Worm (Caenorhabditis elegans) whole organism, L4/young adult: ENCODE results near the gene C48B4.7.

Experiments used
- W03F9.2 ChIP-seq: fragments of 150-350 bp; optimal IDR thresholded peaks from 2 replicates; lab custom pipeline; 2014; ENCODE audit warnings: missing biosample characterization, missing genetic modification characterization
- dao-5 ChIP-seq: sonication (generic microtip); optimal IDR thresholded peaks from 2 replicates; lab custom pipeline; 2016; ENCODE audit warnings: missing genotype, missing genetic modification characterization, moderate library complexity, missing compliant biosample characterization
- him-1 ChIP-seq: sonication (generic microtip); optimal IDR thresholded peaks from 2 replicates; lab custom pipeline; 2016; ENCODE audit warnings: missing genotype, missing genetic modification reagents, missing genetic modification characterization, missing compliant biosample characterization

The C48B4.7 gene

ce11 chrIII:9559381-9559881 is at the start of gene C48B4.7:
Gene C48B4.7 (minus strand): TSS chrIII:9559431.
- TF ChIP-seq him-1 (tag; lab: Kevin White, UChicago) (no peak), dao-5 (no peak), W03F9.2 (tag; lab: Kevin White, UChicago) (peak; percentile 15)

DNA sequence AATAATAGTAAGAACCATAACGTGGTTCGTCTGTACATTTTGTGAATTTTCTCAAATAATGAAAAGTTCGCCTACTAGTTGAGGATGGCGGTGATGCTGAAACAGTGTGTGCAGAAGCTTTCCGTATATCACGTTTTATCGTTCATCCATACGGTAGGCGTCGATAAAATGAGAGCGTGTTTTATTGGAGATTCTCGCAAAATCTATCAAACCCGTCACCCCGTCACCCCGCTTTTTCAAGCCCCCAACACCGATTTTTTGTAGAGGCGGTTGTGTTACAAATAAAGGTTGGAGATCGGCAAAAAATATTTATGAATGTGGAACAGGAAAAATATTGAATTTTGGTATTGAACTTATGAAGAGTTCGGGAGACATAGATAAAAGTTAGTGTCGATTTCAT is 49.4 kb upstream of the C48B4.7 start, which contains the start of gene clec-161:
Gene clec-161, minus strand, starts transcription at position 101 of the 400 bp plus-strand sequence.
- TF ChIP-seq W03F9.2 (tag; lab: Kevin White, UChicago): no peak

ce11 chrIII:9600645-9601044 is 41.4 kb upstream of the C48B4.7 start, which contains the start of gene F58A4.2:
Gene F58A4.2 (minus strand): TSS chrIII:9600745.
- TF ChIP-seq W03F9.2 (tag; lab: Kevin White, UChicago): no peak
- TF ChIP-seq dao-5: no peak
- no peak for TF ChIP-seq him-1 (tag; lab: Kevin White, UChicago)

ce11 chrIII:9598168-9598567 is 38.9 kb upstream of the C48B4.7 start, which contains the start of gene F58A4.1:
Gene F58A4.1 (plus strand): TSS chrIII:9598468.
- TF ChIP-seq him-1 (tag; lab: Kevin White, UChicago): no peak

ce11 chrIII:9597044-9597443 is 37.8 kb upstream of the C48B4.7 start, which contains the start of gene C48B4.12:
Gene C48B4.12 (plus strand): TSS chrIII:9597344.
- TF ChIP-seq W03F9.2 (tag; lab: Kevin White, UChicago): no peak
- TF ChIP-seq dao-5: no peak
- no peak for TF ChIP-seq him-1 (tag; lab: Kevin White, UChicago)

- TF ChIP-seq him-1 (tag; lab: Kevin White, UChicago): no peak
- TF ChIP-seq W03F9.2 (tag; lab: Kevin White, UChicago): no peak
- no peak for TF ChIP-seq dao-5
Measured at ce11 chrIII:9595563-9595962, 36.3 kb upstream of the C48B4.7 start, which contains the start of gene rom-2. Gene rom-2 (minus strand): TSS chrIII:9595663.

DNA sequence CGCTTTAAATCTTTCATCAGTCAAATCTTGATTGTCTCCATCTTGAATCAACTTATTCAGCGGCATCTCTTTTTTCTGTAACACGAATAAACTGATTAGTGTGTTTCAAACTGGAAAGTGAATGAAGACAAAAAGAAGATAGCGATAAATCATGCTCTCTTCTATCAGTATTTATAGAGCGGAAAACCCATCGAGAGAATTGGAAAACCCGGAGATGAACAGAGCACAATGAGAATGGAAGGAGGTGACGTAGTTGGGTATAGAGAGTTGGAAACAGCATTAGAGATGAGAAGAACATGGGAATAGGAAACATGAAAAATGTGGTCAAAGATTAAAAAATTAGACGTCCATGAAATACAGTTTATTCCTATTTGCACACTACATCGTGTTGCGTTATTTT is 32.9 kb upstream of the C48B4.7 start, which contains the start of gene acox-1.5:
Gene acox-1.5, minus strand, starts transcription at position 75 of the 400 bp plus-strand sequence.
- TF ChIP-seq dao-5: no peak
- TF ChIP-seq W03F9.2 (tag; lab: Kevin White, UChicago): no peak
- TF ChIP-seq him-1 (tag; lab: Kevin White, UChicago): no peak

DNA sequence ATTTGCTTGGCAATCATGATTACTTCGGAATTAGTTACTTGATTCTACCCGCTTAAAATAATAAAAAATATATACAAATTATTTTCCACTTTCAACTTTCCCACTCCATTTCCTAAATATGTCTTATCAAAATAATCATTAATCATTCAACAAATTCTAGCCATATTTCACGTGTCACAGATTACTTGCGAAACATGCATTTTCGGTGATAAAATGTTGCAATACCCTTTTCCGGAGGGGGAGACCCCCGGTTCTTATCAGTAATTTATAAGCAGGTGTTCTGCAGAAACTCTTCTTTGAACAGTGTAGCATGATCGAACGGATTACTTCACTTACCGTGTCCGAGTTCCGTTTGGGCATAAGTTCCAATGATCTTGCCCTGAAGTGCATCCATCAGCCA is 31.0 kb upstream of the C48B4.7 start:
- no peak for TF ChIP-seq W03F9.2 (tag; lab: Kevin White, UChicago)
- TF ChIP-seq him-1 (tag; lab: Kevin White, UChicago): no peak
- no peak for TF ChIP-seq dao-5

DNA sequence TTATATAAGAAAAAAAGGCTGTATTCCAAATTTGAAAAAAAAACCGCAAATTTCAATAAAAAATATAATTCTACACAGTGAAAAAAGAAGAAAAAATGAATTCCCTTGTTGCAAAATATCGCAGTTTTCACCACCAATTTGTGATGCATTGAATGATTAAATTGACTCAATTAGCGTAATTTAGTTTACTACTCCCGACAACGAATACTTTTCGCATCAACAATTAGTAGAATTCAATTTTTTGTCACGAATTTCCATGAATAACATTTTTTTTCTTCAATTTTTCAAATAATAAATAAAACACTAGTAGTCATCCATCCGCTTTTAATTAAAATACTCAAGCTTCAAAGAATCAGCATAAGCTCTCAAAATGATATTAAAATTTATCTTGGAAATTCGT is 26.1 kb upstream of the C48B4.7 start:
- TF ChIP-seq dao-5 (no peak), him-1 (tag; lab: Kevin White, UChicago) (no peak), W03F9.2 (tag; lab: Kevin White, UChicago) (no peak)

DNA sequence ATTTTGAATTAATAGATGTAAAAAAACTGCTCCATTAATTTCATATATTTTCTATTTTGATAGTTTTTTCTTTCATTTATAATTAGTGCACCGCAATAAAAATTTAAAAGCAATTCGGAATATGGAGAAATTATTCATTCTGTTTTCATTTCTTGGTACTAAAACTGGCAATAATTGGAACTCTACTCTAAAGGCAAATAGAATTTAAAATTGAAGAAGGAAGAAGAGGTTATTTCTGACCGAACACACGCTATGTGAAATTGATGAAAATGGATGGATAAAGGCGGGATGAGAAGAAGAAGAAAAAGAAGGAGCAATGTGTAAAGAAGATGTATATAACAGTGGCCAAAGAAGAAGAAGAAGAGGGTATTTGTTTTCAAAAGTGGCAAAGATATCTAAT is 24.0 kb upstream of the C48B4.7 start:
- TF ChIP-seq dao-5: no peak
- no peak for TF ChIP-seq him-1 (tag; lab: Kevin White, UChicago)
- no peak for TF ChIP-seq W03F9.2 (tag; lab: Kevin White, UChicago)

DNA sequence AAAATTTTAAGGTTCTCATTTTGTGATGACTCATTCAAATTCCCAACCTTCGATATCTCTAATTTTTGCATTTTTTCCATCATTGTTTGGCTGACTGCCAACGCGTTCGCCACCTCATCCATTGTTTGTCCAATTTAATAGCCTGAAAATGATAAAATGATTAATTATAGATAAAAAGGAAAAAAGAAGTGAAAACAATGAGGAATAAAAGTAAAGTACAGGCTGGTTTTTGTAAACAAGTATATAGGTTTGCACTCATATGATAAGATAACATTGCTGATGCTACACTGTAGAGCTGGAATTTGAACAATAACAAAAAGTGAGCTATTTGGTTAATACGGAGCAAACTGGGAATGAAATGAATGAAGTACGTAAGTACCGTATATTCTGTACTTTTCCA is 23.0 kb upstream of the C48B4.7 start, which contains the start of gene C48B4.3:
Gene C48B4.3, minus strand, starts transcription at position 149 of the 400 bp plus-strand sequence.
- TF ChIP-seq dao-5 (no peak), W03F9.2 (tag; lab: Kevin White, UChicago) (no peak), him-1 (tag; lab: Kevin White, UChicago) (no peak)

DNA sequence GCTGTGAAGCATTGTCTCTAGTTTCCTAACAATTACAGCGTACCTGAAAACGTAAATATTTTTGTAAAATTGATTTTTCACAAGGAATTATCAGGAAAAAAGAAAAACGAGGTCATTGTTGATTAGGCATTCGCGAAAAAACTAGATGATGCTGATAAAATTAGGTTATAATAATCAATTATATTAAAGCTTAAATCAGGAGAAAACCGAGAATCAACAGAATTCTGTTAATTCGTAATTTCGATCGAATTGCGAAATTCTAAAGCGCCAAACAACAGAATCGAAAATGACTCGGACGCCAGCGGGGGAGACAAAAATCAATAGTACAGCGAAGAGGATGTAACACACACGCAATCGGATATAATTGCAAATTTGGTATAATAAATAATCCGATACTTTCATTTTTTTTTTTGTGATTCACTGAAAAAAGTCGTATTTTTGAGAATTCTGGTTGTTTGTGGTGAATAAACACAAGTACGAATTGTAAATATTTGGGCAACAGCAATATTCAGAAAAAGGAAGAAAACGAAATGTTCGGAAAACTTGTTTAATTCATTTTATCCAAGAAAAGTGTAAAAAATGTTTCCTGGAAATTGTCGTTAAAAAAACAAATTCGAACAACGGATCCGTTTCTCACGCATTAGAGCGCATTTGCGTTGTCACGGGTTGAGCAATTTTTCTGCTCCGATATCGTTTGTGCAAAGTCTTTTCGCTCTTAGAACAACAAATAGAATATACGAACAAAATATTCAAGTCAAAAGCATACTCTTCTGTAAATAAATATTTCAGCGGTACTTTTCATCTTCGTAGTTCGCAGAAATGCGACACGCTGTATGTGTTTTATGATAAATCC is 21.0 kb upstream of the C48B4.7 start, which contains the start of gene ced-7:
Gene ced-7, minus strand, starts transcription at position 51 of the 853 bp plus-strand sequence.
- TF ChIP-seq dao-5 (no peak), him-1 (tag; lab: Kevin White, UChicago) (no peak), W03F9.2 (tag; lab: Kevin White, UChicago) (no peak)

DNA sequence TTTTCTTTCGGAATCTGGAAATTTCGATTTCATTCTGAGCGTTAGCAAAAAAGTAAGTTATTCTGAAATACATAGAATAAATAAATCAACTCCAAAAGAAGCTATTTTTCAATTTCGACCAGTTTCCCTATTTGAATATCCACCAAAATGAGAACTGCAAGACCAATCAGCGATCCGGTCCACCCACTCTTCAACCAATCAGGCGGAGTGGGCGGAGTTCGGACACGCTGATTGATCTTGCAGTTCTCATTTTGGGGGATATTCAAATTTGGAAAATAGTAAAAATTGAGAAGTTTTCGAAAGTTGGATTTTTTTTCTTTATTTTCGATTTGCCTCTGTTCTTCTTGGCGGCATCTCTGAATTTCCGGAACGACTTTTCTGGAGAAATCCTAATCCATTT is 11.6 kb upstream of the C48B4.7 start:
- TF ChIP-seq dao-5 (no peak), him-1 (tag; lab: Kevin White, UChicago) (no peak), W03F9.2 (tag; lab: Kevin White, UChicago) (no peak)

DNA sequence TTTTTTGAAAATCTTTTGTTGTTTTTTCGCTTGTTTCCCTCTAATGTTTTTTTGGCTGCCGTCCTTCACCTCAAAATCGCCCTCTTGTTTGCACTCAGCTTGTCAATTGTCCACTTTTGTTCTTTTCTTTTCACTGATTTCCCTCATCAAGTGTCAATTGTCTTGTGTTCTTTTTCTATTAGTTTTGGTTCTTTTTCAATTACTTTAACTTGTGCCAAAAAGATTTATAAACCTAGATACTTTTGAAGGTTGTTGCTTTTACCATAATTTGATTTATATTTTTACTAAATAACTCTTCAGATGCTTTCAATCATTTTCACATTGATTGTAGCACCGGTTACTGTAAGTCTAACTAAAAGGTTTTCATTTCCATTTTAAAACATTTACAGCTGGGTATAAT is 9.2 kb upstream of the C48B4.7 start, which contains the start of gene C48B4.13:
Gene C48B4.13, plus strand, starts transcription at position 301 of the 400 bp plus-strand sequence.
- no peak for TF ChIP-seq W03F9.2 (tag; lab: Kevin White, UChicago)
- TF ChIP-seq dao-5: no peak
- no peak for TF ChIP-seq him-1 (tag; lab: Kevin White, UChicago)
